Fruit fly (Drosophila melanogaster): Measurements from ENCODE around the gene Cda5.

DNA sequence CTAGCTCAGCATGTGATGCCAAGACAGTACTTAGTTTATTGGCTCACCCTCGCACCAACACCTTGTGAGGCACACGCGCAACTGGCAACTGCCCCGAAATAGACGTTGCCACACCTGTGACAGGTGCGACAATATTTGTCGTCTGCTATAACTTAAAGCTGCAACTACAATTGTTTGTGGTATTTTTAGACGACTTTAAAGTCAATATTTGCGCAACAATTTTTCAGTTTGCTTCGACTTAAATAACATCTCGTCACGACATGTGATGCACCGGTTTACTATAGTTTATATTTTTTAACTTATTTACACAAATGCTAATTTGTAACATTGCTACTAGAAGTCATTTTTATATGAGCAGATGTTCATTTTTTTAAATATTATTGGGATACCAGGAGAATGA is 16.0 kb upstream of the Cda5 start:
- TF ChIP-seq Myc (optimal IDR thresholded peaks at IDR 0.05) (no peak), psq (optimal IDR thresholded peaks at IDR 0.05) (no peak)
